Worm (Caenorhabditis elegans) whole organism, L1 larva: ENCODE measurements around the gene acs-18.

Experiments
- blmp-1 ChIP-seq: fragments of 150-350 bp; optimal IDR thresholded peaks from 2 replicates; lab custom pipeline; 2014; ENCODE audit warnings: missing biosample characterization, missing genetic modification characterization
- nhr-12 ChIP-seq: sonication (generic microtip); optimal IDR thresholded peaks from 2 replicates; lab custom pipeline; 2017; ENCODE audit warnings: missing biosample characterization, missing genetic modification characterization
- nhr-84 ChIP-seq: sonication (generic microtip); optimal IDR thresholded peaks from 2 replicates; lab custom pipeline; 2017; ENCODE audit warnings: missing biosample characterization, missing genetic modification characterization

ce11 chrIV:10281482-10281881, 32.0 kb downstream of the acs-18 start, which contains the start of gene thk-1:
- TF ChIP-seq blmp-1 (no peak), nhr-12 (tag; lab: Kevin White, UChicago) (no peak), nhr-84 (no peak)
